Worm (Caenorhabditis elegans) whole organism, young adult: ENCODE results near the gene nipi-4.

Source experiments
- nfya-1 ChIP-seq: sonication (generic microtip); optimal IDR thresholded peaks from 2 replicates; lab custom pipeline; 2017; ENCODE audit warnings: antibody characterized with exemption, missing compliant biosample characterization, missing genetic modification characterization, borderline replicate concordance; ENCODE audit not compliant: insufficient read depth
- xnd-1 ChIP-seq: sonication (generic microtip); optimal IDR thresholded peaks from 2 replicates; lab custom pipeline; 2016; ENCODE audit warnings: missing genotype, missing genetic modification reagents, missing genetic modification characterization, missing compliant biosample characterization

DNA sequence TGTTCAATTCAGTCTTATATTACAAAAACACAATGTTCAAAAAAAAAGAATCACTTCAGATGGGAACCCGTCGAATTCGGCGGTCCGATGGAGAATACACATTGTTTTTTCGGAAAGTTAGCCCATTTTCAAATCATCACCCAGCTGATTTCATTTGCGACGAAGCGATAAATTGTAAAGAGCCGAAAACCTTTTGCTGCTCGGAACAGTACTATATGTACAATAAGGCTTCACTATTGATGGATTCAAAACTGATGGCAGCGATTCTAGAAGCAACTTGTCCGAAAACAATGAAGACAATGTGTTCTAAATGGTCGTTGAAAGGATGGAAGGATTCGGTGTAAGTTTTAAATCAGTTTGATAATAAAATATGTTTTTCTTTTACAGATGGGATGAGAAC, 12.7 kb downstream of the nipi-4 start, which contains the start of gene C37C3.1:
- TF ChIP-seq xnd-1 (no peak), nfya-1 (tag; lab: Kevin White, UChicago) (no peak)
